Worm (Caenorhabditis elegans) whole organism, late embryonic: ENCODE measurements around the gene srw-129.

ENCODE experiments used
- ama-1 ChIP-seq: fragments of 150-350 bp; optimal IDR thresholded peaks from 2 replicates; lab custom pipeline; 2014
- ceh-14 ChIP-seq: sonication (generic microtip); optimal IDR thresholded peaks from 2 replicates; lab custom pipeline; 2016; ENCODE audit warnings: missing genotype, missing genetic modification characterization, missing compliant biosample characterization
- ceh-18 ChIP-seq: sonication (generic microtip); optimal IDR thresholded peaks from 2 replicates; lab custom pipeline; 2016; ENCODE audit warnings: missing genetic modification characterization, missing compliant biosample characterization
- fkh-6 ChIP-seq: sonication (generic microtip); optimal IDR thresholded peaks from 2 replicates; lab custom pipeline; 2016; ENCODE audit warnings: missing genetic modification characterization, missing compliant biosample characterization
- gmeb-2 ChIP-seq: sonication (generic microtip); optimal IDR thresholded peaks from 2 replicates; lab custom pipeline; 2016; ENCODE audit warnings: missing genetic modification characterization, inconsistent platforms, missing compliant biosample characterization
- odd-2 ChIP-seq: sonication (generic microtip); optimal IDR thresholded peaks from 2 replicates; lab custom pipeline; 2017; ENCODE audit warnings: antibody characterized with exemption, mild to moderate bottlenecking, missing genetic modification characterization, missing compliant biosample characterization
- rnt-1 ChIP-seq: sonication (generic microtip); optimal IDR thresholded peaks from 2 replicates; lab custom pipeline; 2016; ENCODE audit warnings: missing genetic modification characterization, missing compliant biosample characterization
- tbx-7 ChIP-seq: sonication (generic microtip); optimal IDR thresholded peaks from 2 replicates; lab custom pipeline; 2016; ENCODE audit warnings: missing genotype, missing genetic modification characterization, missing compliant biosample characterization
- ttx-3 ChIP-seq: sonication (generic microtip); optimal IDR thresholded peaks from 2 replicates; lab custom pipeline; 2016; ENCODE audit warnings: missing genetic modification reagents, missing genetic modification characterization, missing compliant biosample characterization
- unc-3 ChIP-seq, 2 experiments: fragments of 200-800 bp in 1 of 2; sonication (Bioruptor generic) in 1 of 2; sonication (generic microtip) in 1 of 2; conservative IDR thresholded peaks in 1 of 2; optimal IDR thresholded peaks in 1 of 2; 2 replicates each; pipeline versions ENCODE4 v1.3.6 to Lab custom; 2016 to 2022; ENCODE audit warnings: missing compliant biosample characterization in 2 of 2, missing genetic modification characterization in 2 of 2, missing genetic modification reagents in 1 of 2
- unc-86 ChIP-seq: sonication (generic microtip); optimal IDR thresholded peaks from 2 replicates; lab custom pipeline; 2016; ENCODE audit warnings: missing genetic modification characterization, missing compliant biosample characterization
- ztf-16 ChIP-seq: sonication (generic microtip); optimal IDR thresholded peaks from 2 replicates; lab custom pipeline; 2017; ENCODE audit warnings: missing genetic modification characterization, missing compliant biosample characterization

- TF ChIP-seq gmeb-2 = no peak
- TF ChIP-seq fkh-6 (tag; lab: Kevin White, UChicago) = no peak
- TF ChIP-seq unc-86 (tag; lab: Kevin White, UChicago) = no peak
- TF ChIP-seq ama-1 = no peak
- TF ChIP-seq ceh-14 (tag; lab: Kevin White, UChicago) = no peak
- TF ChIP-seq unc-3 (GFP tag; conservative IDR thresholded peaks at IDR 0.05; lab: Robert Waterston, UW) = no peak
- no peak for TF ChIP-seq unc-3 (tag; optimal IDR thresholded peaks at IDR 0.05; lab: Kevin White, UChicago)
- TF ChIP-seq ttx-3 (tag; lab: Kevin White, UChicago) = no peak
- no peak for TF ChIP-seq odd-2 (tag; lab: Kevin White, UChicago)
- TF ChIP-seq rnt-1 = no peak
- no peak for TF ChIP-seq tbx-7 (tag; lab: Kevin White, UChicago)
- TF ChIP-seq ceh-18 (tag; lab: Kevin White, UChicago) = no peak
- TF ChIP-seq ztf-16 = no peak
Observed at ce11 chrV:2979978-2980377, 8.2 kb downstream of the srw-129 start, which contains the start of gene srw-118.
